Worm (Caenorhabditis elegans) whole organism, L3 larva: Measurements from ENCODE around the gene D2085.7.

ENCODE experiments used
- aly-2 ChIP-seq: fragments of 150-350 bp; optimal IDR thresholded peaks from 2 replicates; lab custom pipeline; 2014; ENCODE audit warnings: missing biosample characterization, missing genetic modification characterization
- nhr-12 ChIP-seq: fragments of 150-350 bp; optimal IDR thresholded peaks from 2 replicates; lab custom pipeline; 2014; ENCODE audit warnings: missing biosample characterization, missing genetic modification characterization
- skn-1 ChIP-seq: fragments of 150-350 bp; optimal IDR thresholded peaks from 2 replicates; lab custom pipeline; 2014; ENCODE audit warnings: missing biosample characterization, missing genetic modification characterization

DNA sequence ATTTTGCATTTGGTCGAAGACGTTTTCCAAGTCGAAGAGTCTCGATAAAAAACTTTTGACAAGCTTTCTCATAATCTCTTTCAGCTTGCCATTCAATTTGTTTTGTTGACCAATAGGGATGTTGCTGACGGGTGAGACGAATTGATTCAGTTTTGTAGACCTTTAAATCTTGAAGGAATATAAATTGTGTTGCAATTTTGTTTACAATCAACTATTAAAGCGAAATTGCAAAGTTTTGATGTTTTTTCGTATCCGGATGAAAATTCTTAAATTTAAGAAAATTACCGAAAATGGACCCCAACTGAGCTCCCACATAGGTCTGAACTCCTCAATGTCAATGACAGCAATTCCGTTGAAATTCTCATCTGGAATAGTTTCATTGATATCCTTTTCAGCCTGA is 25.0 kb upstream of the D2085.7 start:
- TF ChIP-seq aly-2 (no peak), nhr-12 (tag; lab: Kevin White, UChicago) (no peak), skn-1 (tag; lab: Kevin White, UChicago) (no peak)
